Fruit fly (Drosophila melanogaster) whole organism, embryonic: ENCODE measurements around the gene senju.

Experiments
- Abd-B ChIP-seq: fragments of 200-800 bp; sonication (Bioruptor generic); optimal IDR thresholded peaks from 2 replicates; lab custom pipeline; 2018; ENCODE audit warnings: missing biosample characterization, mild to moderate bottlenecking, missing genetic modification characterization, moderate library complexity
- Aef1 ChIP-seq: fragments of 200-800 bp; sonication (Bioruptor generic); IDR thresholded peaks from 3 replicates; pipeline ENCODE4 v1.3.6; 2022; ENCODE audit warnings: missing biosample characterization, missing genetic modification characterization
- CG10543 ChIP-seq: fragments of 200-800 bp; sonication (Bioruptor generic); optimal IDR thresholded peaks from 3 replicates; lab custom pipeline; 2017; ENCODE audit warnings: missing biosample characterization, mild to moderate bottlenecking, missing genetic modification characterization, moderate library complexity
- CG11093 ChIP-seq: fragments of 200-800 bp; sonication (Bioruptor generic); IDR thresholded peaks from 3 replicates; pipeline ENCODE4 v1.3.6; 2022; ENCODE audit warnings: missing biosample characterization, missing genetic modification characterization
- CG12391 ChIP-seq: fragments of 200-800 bp; sonication (Bioruptor generic); optimal IDR thresholded peaks from 3 replicates; lab custom pipeline; 2018; ENCODE audit warnings: missing biosample characterization, mild to moderate bottlenecking, missing genetic modification characterization, moderate library complexity
- CG12744 ChIP-seq: fragments of 200-800 bp; sonication (Bioruptor generic); optimal IDR thresholded peaks from 2 replicates; lab custom pipeline; 2016; ENCODE audit warnings: missing biosample characterization, missing genetic modification characterization
- CG13424 ChIP-seq: fragments of 200-800 bp; sonication (Bioruptor generic); optimal IDR thresholded peaks from 2 replicates; lab custom pipeline; 2019; ENCODE audit warnings: missing biosample characterization, mild to moderate bottlenecking, missing genetic modification characterization, moderate library complexity
- CG14014 ChIP-seq: fragments of 200-800 bp; sonication (Bioruptor generic); IDR thresholded peaks from 2 replicates; pipeline ENCODE4 v1.3.6; 2022; ENCODE audit warnings: missing biosample characterization, missing genetic modification characterization
- CG15073 ChIP-seq: fragments of 200-800 bp; sonication (Bioruptor generic); optimal IDR thresholded peaks from 2 replicates; lab custom pipeline; 2016; ENCODE audit warnings: missing biosample characterization, missing genetic modification characterization
- CG15696 ChIP-seq: fragments of 200-800 bp; sonication (Bioruptor generic); optimal IDR thresholded peaks from 2 replicates; lab custom pipeline; 2019; ENCODE audit warnings: missing biosample characterization, mild to moderate bottlenecking, missing genetic modification characterization, moderate library complexity
- CG17361 ChIP-seq: fragments of 200-800 bp; sonication (Bioruptor generic); IDR thresholded peaks from 3 replicates; pipeline ENCODE4 v1.3.6; 2022; ENCODE audit warnings: missing biosample characterization, missing genetic modification characterization
- CG18764 ChIP-seq: fragments of 200-800 bp; sonication (Bioruptor generic); optimal IDR thresholded peaks from 3 replicates; lab custom pipeline; 2016; ENCODE audit warnings: missing biosample characterization, missing genetic modification characterization
- CG32532 ChIP-seq: fragments of 200-800 bp; sonication (Bioruptor generic); IDR thresholded peaks from 2 replicates; pipeline ENCODE4 v1.3.6; 2022; ENCODE audit warnings: missing biosample characterization, missing genetic modification characterization
- CG4404 ChIP-seq: fragments of 200-800 bp; sonication (Bioruptor generic); IDR thresholded peaks from 2 replicates; pipeline ENCODE4 v1.3.6; 2022; ENCODE audit warnings: missing biosample characterization, missing genetic modification characterization
- CG4854 ChIP-seq: fragments of 200-800 bp; sonication (Bioruptor generic); optimal IDR thresholded peaks from 2 replicates; lab custom pipeline; 2016; ENCODE audit warnings: missing biosample characterization, missing genetic modification characterization, inconsistent platforms
- CG6813 ChIP-seq: fragments of 200-800 bp; sonication (Bioruptor generic); optimal IDR thresholded peaks from 2 replicates; lab custom pipeline; 2017; ENCODE audit warnings: missing biosample characterization, missing genetic modification characterization, mild to moderate bottlenecking, moderate library complexity, missing genetic modification reagents
- CG7745 ChIP-seq: fragments of 200-800 bp; sonication (Bioruptor generic); optimal IDR thresholded peaks from 2 replicates; lab custom pipeline; 2018; ENCODE audit warnings: missing biosample characterization, mild to moderate bottlenecking, missing genetic modification characterization, moderate library complexity
- CG7928 ChIP-seq: fragments of 200-800 bp; sonication (Bioruptor generic); optimal IDR thresholded peaks from 2 replicates; lab custom pipeline; 2017; ENCODE audit warnings: missing biosample characterization, mild to moderate bottlenecking, missing genetic modification characterization
- CG7987 ChIP-seq: fragments of 200-800 bp; sonication (Bioruptor generic); optimal IDR thresholded peaks from 2 replicates; lab custom pipeline; 2018; ENCODE audit warnings: missing biosample characterization, mild to moderate bottlenecking, missing genetic modification characterization, moderate library complexity
- CG8290 ChIP-seq, 3 experiments: fragments of 200-800 bp; sonication (Bioruptor generic); optimal IDR thresholded peaks; 2 replicates each; lab custom pipeline; 2016 to 2019; ENCODE audit warnings: missing biosample characterization in 3 of 3, missing genetic modification characterization in 3 of 3, mild to moderate bottlenecking in 2 of 3, moderate library complexity in 1 of 3
- CG9609 ChIP-seq: fragments of 200-800 bp; sonication (Bioruptor generic); optimal IDR thresholded peaks from 3 replicates; lab custom pipeline; 2016; ENCODE audit warnings: missing biosample characterization, missing genetic modification characterization
- D19B ChIP-seq: fragments of 200-800 bp; sonication (Bioruptor generic); optimal IDR thresholded peaks from 2 replicates; lab custom pipeline; 2017; ENCODE audit warnings: missing biosample characterization, mild to moderate bottlenecking, missing genetic modification characterization
- Fer2 ChIP-seq: fragments of 200-800 bp; sonication (Bioruptor generic); optimal IDR thresholded peaks from 2 replicates; lab custom pipeline; 2018; ENCODE audit warnings: missing biosample characterization, mild to moderate bottlenecking, missing genetic modification characterization, moderate library complexity
- Jarid2 ChIP-seq: fragments of 200-800 bp; sonication (Bioruptor generic); optimal IDR thresholded peaks from 3 replicates; lab custom pipeline; 2017; ENCODE audit warnings: mild to moderate bottlenecking, missing biosample characterization, missing genetic modification reagents, missing genetic modification characterization
- MESR4 ChIP-seq: fragments of 200-800 bp; sonication (Bioruptor generic); optimal IDR thresholded peaks from 2 replicates; lab custom pipeline; 2018; ENCODE audit warnings: missing biosample characterization, mild to moderate bottlenecking, missing genetic modification characterization, moderate library complexity
- NK7.1 ChIP-seq: fragments of 200-800 bp; sonication (Bioruptor generic); optimal IDR thresholded peaks from 3 replicates; lab custom pipeline; 2016; ENCODE audit warnings: missing biosample characterization, missing genetic modification characterization
- ase ChIP-seq: fragments of 200-800 bp; sonication (Bioruptor generic); IDR thresholded peaks from 3 replicates; pipeline ENCODE4 v1.3.6; 2022; ENCODE audit warnings: missing biosample characterization, missing genetic modification characterization
- cato ChIP-seq: fragments of 200-800 bp; sonication (Bioruptor generic); optimal IDR thresholded peaks from 2 replicates; lab custom pipeline; 2016; ENCODE audit warnings: missing biosample characterization, missing genetic modification characterization, borderline replicate concordance
- cg ChIP-seq: fragments of 200-800 bp; sonication (Bioruptor generic); optimal IDR thresholded peaks from 3 replicates; lab custom pipeline; 2019; ENCODE audit warnings: missing biosample characterization, mild to moderate bottlenecking, missing genetic modification characterization, moderate library complexity
- croc ChIP-seq: fragments of 200-800 bp; sonication (Bioruptor generic); conservative IDR thresholded peaks from 3 replicates; pipeline ENCODE4 v1.3.6; 2022; ENCODE audit warnings: missing biosample characterization, missing genetic modification characterization
- danr ChIP-seq: fragments of 200-800 bp; sonication (Bioruptor generic); IDR thresholded peaks from 2 replicates; pipeline ENCODE4 v1.3.6; 2022; ENCODE audit warnings: missing biosample characterization, missing genetic modification characterization
- eyg ChIP-seq: fragments of 200-800 bp; sonication (Bioruptor generic); optimal IDR thresholded peaks from 3 replicates; lab custom pipeline; 2016; ENCODE audit warnings: missing biosample characterization, missing genetic modification characterization
- fd102C ChIP-seq: fragments of 200-800 bp; sonication (Bioruptor generic); optimal IDR thresholded peaks from 2 replicates; lab custom pipeline; 2018; ENCODE audit warnings: missing biosample characterization, mild to moderate bottlenecking, missing genetic modification characterization, moderate library complexity
- fd3F ChIP-seq: fragments of 200-800 bp; sonication (Bioruptor generic); optimal IDR thresholded peaks from 2 replicates; lab custom pipeline; 2018; ENCODE audit warnings: missing biosample characterization, mild to moderate bottlenecking, missing genetic modification characterization, moderate library complexity
- lbe ChIP-seq: fragments of 200-800 bp; sonication (Bioruptor generic); optimal IDR thresholded peaks from 2 replicates; lab custom pipeline; 2016; ENCODE audit warnings: missing biosample characterization, mild to moderate bottlenecking, missing genetic modification characterization
- lilli ChIP-seq: fragments of 200-800 bp; sonication (Bioruptor generic); optimal IDR thresholded peaks from 3 replicates; lab custom pipeline; 2016; ENCODE audit warnings: missing biosample characterization, missing genetic modification characterization
- luna ChIP-seq: fragments of 200-800 bp; sonication (Bioruptor generic); optimal IDR thresholded peaks from 2 replicates; lab custom pipeline; 2016; ENCODE audit warnings: missing biosample characterization, missing genetic modification characterization
- mirr ChIP-seq: fragments of 200-800 bp; sonication (Bioruptor generic); optimal IDR thresholded peaks from 3 replicates; lab custom pipeline; 2018; ENCODE audit warnings: missing biosample characterization, mild to moderate bottlenecking, missing genetic modification characterization
- org-1 ChIP-seq: fragments of 200-800 bp; sonication (Bioruptor generic); optimal IDR thresholded peaks from 2 replicates; lab custom pipeline; 2017; ENCODE audit warnings: missing biosample characterization, missing genetic modification characterization
- prd ChIP-seq, 3 experiments: fragments of >200 bp in 2 of 3; fragments of 200-800 bp in 1 of 3; sonication (Bioruptor generic) in 1 of 3; optimal IDR thresholded peaks in 2 of 3; IDR thresholded peaks in 1 of 3; 2 replicates in 2 of 3; 3 replicates in 1 of 3; pipeline versions ENCODE4 v1.3.6 to Lab custom; 2017 to 2022; ENCODE audit warnings: missing biosample characterization in 1 of 3, missing genetic modification characterization in 1 of 3
- pros ChIP-seq: fragments of 200-800 bp; sonication (Bioruptor generic); optimal IDR thresholded peaks from 3 replicates; lab custom pipeline; 2019; ENCODE audit warnings: missing biosample characterization, mild to moderate bottlenecking, missing genetic modification characterization, moderate library complexity
- rib ChIP-seq: fragments of 200-800 bp; sonication (Bioruptor generic); IDR thresholded peaks from 2 replicates; pipeline ENCODE4 v1.3.6; 2022; ENCODE audit warnings: missing biosample characterization, missing genetic modification characterization
- ro ChIP-seq: fragments of 200-800 bp; sonication (Bioruptor generic); IDR thresholded peaks from 2 replicates; pipeline ENCODE4 v1.3.6; 2022; ENCODE audit warnings: missing biosample characterization, missing genetic modification characterization
- run ChIP-seq: fragments of 200-800 bp; sonication (Bioruptor generic); optimal IDR thresholded peaks from 3 replicates; lab custom pipeline; 2018; ENCODE audit warnings: missing biosample characterization, mild to moderate bottlenecking, missing genetic modification characterization
- sc ChIP-seq, 3 experiments: fragments of >200 bp in 2 of 3; fragments of 200-800 bp in 1 of 3; sonication (Bioruptor generic) in 1 of 3; optimal IDR thresholded peaks; 2 replicates in 2 of 3; 3 replicates in 1 of 3; lab custom pipeline; 2017; ENCODE audit warnings: mild to moderate bottlenecking in 1 of 3, missing biosample characterization in 1 of 3, missing genetic modification characterization in 1 of 3, missing genetic modification reagents in 1 of 3
- scrt ChIP-seq: fragments of 200-800 bp; sonication (Bioruptor generic); optimal IDR thresholded peaks from 2 replicates; lab custom pipeline; 2018; ENCODE audit warnings: missing biosample characterization, mild to moderate bottlenecking, missing genetic modification characterization, moderate library complexity
- tx ChIP-seq: fragments of 200-800 bp; sonication (Bioruptor generic); optimal IDR thresholded peaks from 2 replicates; lab custom pipeline; 2016; ENCODE audit warnings: missing biosample characterization, missing genetic modification characterization
- zf30C ChIP-seq: fragments of 200-800 bp; sonication (Bioruptor generic); optimal IDR thresholded peaks from 3 replicates; lab custom pipeline; 2018; ENCODE audit warnings: missing biosample characterization, mild to moderate bottlenecking, missing genetic modification characterization
- zfh2 ChIP-seq: fragments of 200-800 bp; sonication (Bioruptor generic); optimal IDR thresholded peaks from 2 replicates; lab custom pipeline; 2016; ENCODE audit warnings: missing biosample characterization, missing genetic modification characterization

The senju gene

dm6 chr2L:5043043-5043442, 9.6 kb upstream of the senju start, which contains the start of the genes CG33995, CG44000 and CG44001 (continued):
- TF ChIP-seq Fer2 (tag; lab: Kevin White, UChicago), result no peak
- peak; percentile 59 for TF ChIP-seq CG32532 (GFP tag; lab: Robert Waterston, UW)
- TF ChIP-seq lbe (GFP tag; lab: Kevin White, UChicago), result peak; percentile 10
- TF ChIP-seq scrt (GFP tag; lab: Kevin White, UChicago), result no peak
- no peak for TF ChIP-seq CG6813 (GFP tag; lab: Kevin White, UChicago)
- TF ChIP-seq CG17361 (GFP tag; lab: Robert Waterston, UW), result 0 out of 3 replicates have a peak, but pooled peaks have one; percentile 16
- peak; percentile 75 for TF ChIP-seq lilli (GFP tag; lab: Kevin White, UChicago)
- no peak for TF ChIP-seq Aef1 (GFP tag; lab: Robert Waterston, UW)
- TF ChIP-seq CG10543 (GFP tag; lab: Kevin White, UChicago), result peak; percentile 47
- peak; percentile 58 for TF ChIP-seq CG8290 (GFP tag; optimal IDR thresholded peaks at IDR 0.05; lab: Kevin White, UChicago)
- peak in 1 of 2 experiments; percentile 91 for TF ChIP-seq CG8290 (tag; optimal IDR thresholded peaks at IDR 0.05; lab: Kevin White, UChicago)
- TF ChIP-seq Abd-B (GFP tag; lab: Kevin White, UChicago), result peak; percentile 16
- peak; percentile 2 for TF ChIP-seq Jarid2 (GFP tag; lab: Kevin White, UChicago)
- no peak for TF ChIP-seq run
- no peak for TF ChIP-seq NK7.1 (GFP tag; lab: Kevin White, UChicago)
- peak; percentile 16 for TF ChIP-seq eyg (GFP tag; lab: Kevin White, UChicago)
- no peak for TF ChIP-seq sc (optimal IDR thresholded peaks at IDR 0.05; lab: Kevin White, UChicago)
- no peak for TF ChIP-seq sc (GFP tag; optimal IDR thresholded peaks at IDR 0.05; lab: Kevin White, UChicago)
- no peak for TF ChIP-seq cato (GFP tag; lab: Kevin White, UChicago)
- peak; percentile 64 for TF ChIP-seq zfh2 (GFP tag; lab: Kevin White, UChicago)
- no peak for TF ChIP-seq CG11093 (GFP tag; lab: Robert Waterston, UW)
- no peak for TF ChIP-seq zf30C (GFP tag; lab: Kevin White, UChicago)
- TF ChIP-seq CG4854, result peak; percentile 55
- TF ChIP-seq CG15073 (GFP tag; lab: Kevin White, UChicago), result no peak
- TF ChIP-seq CG7745 (tag; lab: Kevin White, UChicago), result no peak
- peak; percentile 61 for TF ChIP-seq CG7987 (GFP tag; lab: Kevin White, UChicago)
- TF ChIP-seq CG9609 (GFP tag; lab: Kevin White, UChicago), result peak; percentile 27
- TF ChIP-seq mirr (GFP tag; lab: Kevin White, UChicago), result peak; percentile 51
- no peak for TF ChIP-seq D19B (GFP tag; lab: Kevin White, UChicago)
- no peak for TF ChIP-seq danr
- no peak for TF ChIP-seq croc
- no peak for TF ChIP-seq org-1
- no peak for TF ChIP-seq fd3F (GFP tag; lab: Kevin White, UChicago)
- TF ChIP-seq MESR4 (GFP tag; lab: Kevin White, UChicago), result peak; percentile 86
- TF ChIP-seq ro, result no peak
- TF ChIP-seq tx, result peak; percentile 33
- TF ChIP-seq CG4404 (GFP tag; lab: Robert Waterston, UW), result no peak
- peak; percentile 99 for TF ChIP-seq CG7928
- TF ChIP-seq CG15696 (tag; lab: Kevin White, UChicago), result no peak
- TF ChIP-seq CG13424 (tag; lab: Kevin White, UChicago), result peak; percentile 17
- peak; percentile 77 for TF ChIP-seq rib (GFP tag; lab: Robert Waterston, UW)
- TF ChIP-seq cg (GFP tag; lab: Kevin White, UChicago), result no peak
- no peak; the same call in 1 of the 2 replicates for TF ChIP-seq CG14014
- peak; percentile 59 for TF ChIP-seq CG18764 (GFP tag; lab: Kevin White, UChicago)
- TF ChIP-seq prd (optimal IDR thresholded peaks at IDR 0.05; lab: Kevin White, UChicago), result no peak
- peak; percentile 40; the same call in 1 of the 3 replicates for TF ChIP-seq prd (GFP tag; IDR thresholded peaks at IDR 0.05; lab: Robert Waterston, UW)
- peak; percentile 8 for TF ChIP-seq CG12744
- no peak for TF ChIP-seq pros (GFP tag; lab: Kevin White, UChicago)
- no peak for TF ChIP-seq ase (GFP tag; lab: Robert Waterston, UW)
- TF ChIP-seq fd102C (GFP tag; lab: Kevin White, UChicago), result no peak
- TF ChIP-seq CG12391 (tag; lab: Kevin White, UChicago), result peak; percentile 53
- TF ChIP-seq luna (GFP tag; lab: Kevin White, UChicago), result peak; percentile 17
